Worm (Caenorhabditis elegans) whole organism, mixed stage, embryonic: ENCODE measurements around the gene F47G3.4.

Source experiments
- bed-3 ChIP-seq: fragments of 200-800 bp; sonication (Bioruptor generic); optimal IDR thresholded peaks from 3 replicates; lab custom pipeline; 2018; ENCODE audit warnings: mild to moderate bottlenecking, missing genetic modification characterization, moderate library complexity, missing compliant biosample characterization
- blmp-1 ChIP-seq: fragments of 150-350 bp; optimal IDR thresholded peaks from 2 replicates; lab custom pipeline; 2014; ENCODE audit warnings: missing biosample characterization, missing genetic modification characterization
- ceh-39 ChIP-seq: fragments of 150-350 bp; optimal IDR thresholded peaks from 2 replicates; lab custom pipeline; 2014; ENCODE audit warnings: missing biosample characterization, missing genetic modification characterization
- ceh-83 ChIP-seq: fragments of 200-800 bp; sonication (Bioruptor generic); optimal IDR thresholded peaks from 2 replicates; lab custom pipeline; 2018; ENCODE audit warnings: mild to moderate bottlenecking, missing genetic modification characterization, missing compliant biosample characterization
- cnd-1 ChIP-seq: fragments of 200-800 bp; sonication (Bioruptor generic); optimal IDR thresholded peaks from 2 replicates; lab custom pipeline; 2018; ENCODE audit warnings: mild to moderate bottlenecking, missing genetic modification characterization, missing compliant biosample characterization
- drap-1 ChIP-seq: fragments of 200-800 bp; sonication (Bioruptor generic); optimal IDR thresholded peaks from 3 replicates; lab custom pipeline; 2018; ENCODE audit warnings: mild to moderate bottlenecking, missing genetic modification characterization, missing compliant biosample characterization
- elt-1 ChIP-seq: sonication (generic microtip); optimal IDR thresholded peaks from 2 replicates; lab custom pipeline; 2017; ENCODE audit warnings: missing genetic modification characterization, mild to moderate bottlenecking, missing compliant biosample characterization, antibody characterized with exemption, moderate library complexity, borderline replicate concordance; ENCODE audit not compliant: insufficient read depth
- elt-3 ChIP-seq: fragments of 150-350 bp; optimal IDR thresholded peaks from 2 replicates; lab custom pipeline; 2014; ENCODE audit warnings: missing biosample characterization, missing genetic modification characterization
- flh-1 ChIP-seq: fragments of 200-800 bp; sonication (Bioruptor generic); optimal IDR thresholded peaks from 2 replicates; lab custom pipeline; 2018; ENCODE audit warnings: mild to moderate bottlenecking, missing genetic modification characterization, moderate library complexity, missing compliant biosample characterization
- ham-2 ChIP-seq: fragments of 200-800 bp; sonication (Bioruptor generic); optimal IDR thresholded peaks from 2 replicates; lab custom pipeline; 2018; ENCODE audit warnings: mild to moderate bottlenecking, missing genetic modification characterization, missing compliant biosample characterization
- hlh-1 ChIP-seq: fragments of 150-350 bp; optimal IDR thresholded peaks from 2 replicates; lab custom pipeline; 2014; ENCODE audit warnings: missing biosample characterization, missing genetic modification reagents, missing genetic modification characterization
- lin-13 ChIP-seq: fragments of 150-350 bp; optimal IDR thresholded peaks from 2 replicates; lab custom pipeline; 2014; ENCODE audit warnings: missing biosample characterization, missing genetic modification characterization
- mab-5 ChIP-seq: fragments of 150-350 bp; optimal IDR thresholded peaks from 2 replicates; lab custom pipeline; 2014; ENCODE audit warnings: missing biosample characterization, missing genetic modification characterization
- mls-2 ChIP-seq: sonication (generic microtip); optimal IDR thresholded peaks from 2 replicates; lab custom pipeline; 2016; ENCODE audit warnings: mild to moderate bottlenecking, missing genetic modification characterization, moderate library complexity, missing compliant biosample characterization
- nhr-12 ChIP-seq: fragments of 150-350 bp; optimal IDR thresholded peaks from 2 replicates; lab custom pipeline; 2014; ENCODE audit warnings: missing biosample characterization, missing genetic modification characterization
- nhr-76 ChIP-seq: sonication (generic microtip); optimal IDR thresholded peaks from 2 replicates; lab custom pipeline; 2017; ENCODE audit warnings: missing biosample characterization, missing genetic modification characterization
- pha-4 ChIP-seq: fragments of 150-350 bp; optimal IDR thresholded peaks from 2 replicates; lab custom pipeline; 2018; ENCODE audit warnings: missing biosample characterization, missing genetic modification reagents, missing genetic modification characterization
- snpc-4 ChIP-seq: fragments of 150-350 bp; optimal IDR thresholded peaks from 2 replicates; lab custom pipeline; 2014; ENCODE audit warnings: missing biosample characterization, missing genetic modification characterization
- tbx-8 ChIP-seq: fragments of 200-800 bp; sonication (Bioruptor generic); optimal IDR thresholded peaks from 2 replicates; lab custom pipeline; 2018; ENCODE audit warnings: mild to moderate bottlenecking, missing genetic modification characterization, moderate library complexity, missing compliant biosample characterization
- unc-39 ChIP-seq: fragments of 150-350 bp; optimal IDR thresholded peaks from 2 replicates; lab custom pipeline; 2014; ENCODE audit warnings: missing biosample characterization, missing genetic modification characterization
- unc-62 ChIP-seq: fragments of 150-350 bp; optimal IDR thresholded peaks from 2 replicates; lab custom pipeline; 2014; ENCODE audit warnings: missing biosample characterization, missing genetic modification reagents, missing genetic modification characterization
- zip-8 ChIP-seq: fragments of 150-350 bp; optimal IDR thresholded peaks from 2 replicates; lab custom pipeline; 2014; ENCODE audit warnings: missing biosample characterization, missing genetic modification characterization

Gene F47G3.4

DNA sequence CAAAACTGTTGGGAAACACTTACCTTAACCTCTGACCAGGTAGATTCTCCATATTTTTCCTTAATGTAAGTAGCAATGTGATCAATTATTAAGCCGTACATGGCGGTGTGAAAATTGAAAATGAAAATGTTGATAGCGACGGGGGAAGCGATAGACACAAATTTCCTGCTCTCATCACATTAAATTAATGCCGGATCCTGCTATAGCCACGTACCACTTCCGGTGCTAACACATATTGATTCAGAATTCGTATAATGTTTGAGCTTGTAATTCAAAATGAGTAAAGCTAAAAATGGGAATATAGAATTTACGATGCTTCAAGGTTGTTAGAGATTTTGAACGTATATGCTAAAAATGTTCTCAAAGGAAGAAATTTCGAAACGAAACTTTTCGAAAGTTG is 46.0 kb downstream of the F47G3.4 start, which contains the start of gene gcy-31:
gcy-31 (minus strand) TSS at position 101 of the 400 bp plus-strand sequence.
- TF ChIP-seq ham-2 (GFP tag; lab: Kevin White, UChicago) (no peak), unc-39 (tag; lab: Kevin White, UChicago) (no peak), hlh-1 (tag; lab: Kevin White, UChicago) (no peak), blmp-1 (tag; lab: Kevin White, UChicago) (no peak)

DNA sequence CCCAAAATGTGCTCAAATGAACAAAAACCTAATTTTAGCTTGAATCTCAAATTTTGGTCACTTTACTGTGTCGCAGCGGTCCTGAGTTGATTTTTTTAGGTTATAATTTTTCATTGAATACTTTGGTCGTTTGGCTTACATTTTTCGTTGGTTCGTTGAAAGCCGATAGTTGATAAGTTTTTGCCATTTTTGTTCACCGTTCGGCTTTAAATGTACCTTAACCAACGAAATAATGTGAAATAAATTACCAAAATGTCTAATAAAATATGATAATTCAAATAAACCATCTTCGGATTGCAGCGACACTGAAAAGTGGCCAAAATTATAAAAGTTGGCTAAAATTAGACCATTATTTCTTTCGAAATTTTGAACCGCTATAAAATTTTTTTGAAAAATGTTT is 48.9 kb downstream of the F47G3.4 start:
- TF ChIP-seq blmp-1 (tag; lab: Kevin White, UChicago), result no peak
- no peak for TF ChIP-seq mab-5
- no peak for TF ChIP-seq flh-1 (GFP tag; lab: Kevin White, UChicago)
- no peak for TF ChIP-seq pha-4 (tag; lab: Kevin White, UChicago)
- no peak for TF ChIP-seq elt-3 (tag; lab: Kevin White, UChicago)
- TF ChIP-seq nhr-12 (tag; lab: Kevin White, UChicago), result no peak
- TF ChIP-seq ceh-39, result no peak
- TF ChIP-seq snpc-4 (tag; lab: Kevin White, UChicago), result no peak
- TF ChIP-seq tbx-8 (GFP tag; lab: Kevin White, UChicago), result no peak
- no peak for TF ChIP-seq zip-8 (tag; lab: Kevin White, UChicago)
- TF ChIP-seq mls-2, result no peak
- TF ChIP-seq cnd-1 (tag; lab: Kevin White, UChicago), result no peak
- TF ChIP-seq ceh-83 (GFP tag; lab: Kevin White, UChicago), result no peak
- TF ChIP-seq elt-1 (tag; lab: Kevin White, UChicago), result no peak
- no peak for TF ChIP-seq nhr-76 (tag; lab: Kevin White, UChicago)
- no peak for TF ChIP-seq hlh-1 (tag; lab: Kevin White, UChicago)
- TF ChIP-seq bed-3, result no peak
- no peak for TF ChIP-seq unc-62 (GFP tag; lab: Kevin White, UChicago)
- no peak for TF ChIP-seq drap-1 (GFP tag; lab: Kevin White, UChicago)
- TF ChIP-seq lin-13 (tag; lab: Kevin White, UChicago), result no peak
